Fruit fly (Drosophila melanogaster) whole organism, prepupa: Measurements from ENCODE around the gene CG17646.

Experiments used
- CG31627 ChIP-seq: fragments of 200-800 bp; sonication (Bioruptor generic); optimal IDR thresholded peaks from 3 replicates; lab custom pipeline; 2016; ENCODE audit warnings: missing biosample characterization, missing genetic modification characterization
- CG34406 ChIP-seq: fragments of 200-800 bp; sonication (Bioruptor generic); optimal IDR thresholded peaks from 3 replicates; lab custom pipeline; 2016; ENCODE audit warnings: missing biosample characterization, missing genetic modification characterization
- CG3919 ChIP-seq: fragments of 200-800 bp; sonication (Bioruptor generic); optimal IDR thresholded peaks from 3 replicates; lab custom pipeline; 2016; ENCODE audit warnings: missing biosample characterization, missing genetic modification characterization
- CG4318 ChIP-seq: fragments of 200-800 bp; sonication (Bioruptor generic); optimal IDR thresholded peaks from 3 replicates; lab custom pipeline; 2017; ENCODE audit warnings: missing biosample characterization, mild to moderate bottlenecking, missing genetic modification characterization
- CG7368 ChIP-seq: fragments of 200-800 bp; sonication (Bioruptor generic); optimal IDR thresholded peaks from 3 replicates; lab custom pipeline; 2016; ENCODE audit warnings: missing biosample characterization, missing genetic modification characterization
- CG9139 ChIP-seq: fragments of 200-800 bp; sonication (Bioruptor generic); optimal IDR thresholded peaks from 3 replicates; lab custom pipeline; 2017; ENCODE audit warnings: missing biosample characterization, mild to moderate bottlenecking, missing genetic modification characterization
- Eip75B ChIP-seq: fragments of 200-800 bp; sonication (Bioruptor generic); optimal IDR thresholded peaks from 3 replicates; lab custom pipeline; 2016; ENCODE audit warnings: missing biosample characterization, missing genetic modification characterization
- Ets96B ChIP-seq: fragments of 200-800 bp; optimal IDR thresholded peaks from 2 replicates; lab custom pipeline; 2019; ENCODE audit warnings: missing biosample characterization, mild to moderate bottlenecking, missing genetic modification characterization, moderate library complexity
- Hr39 ChIP-seq: fragments of 200-800 bp; sonication (Bioruptor generic); optimal IDR thresholded peaks from 2 replicates; lab custom pipeline; 2016; ENCODE audit warnings: missing biosample characterization, missing genetic modification characterization
- Met ChIP-seq: fragments of 200-800 bp; sonication (Bioruptor generic); optimal IDR thresholded peaks from 3 replicates; lab custom pipeline; 2016; ENCODE audit warnings: missing biosample characterization, missing genetic modification characterization
- Sox15 ChIP-seq: fragments of 200-800 bp; sonication (Bioruptor generic); optimal IDR thresholded peaks from 3 replicates; lab custom pipeline; 2016; ENCODE audit warnings: missing biosample characterization, missing genetic modification characterization
- eg ChIP-seq: fragments of 200-800 bp; sonication (Bioruptor generic); IDR thresholded peaks from 3 replicates; pipeline ENCODE4 v1.3.6; 2022; ENCODE audit warnings: missing biosample characterization, missing genetic modification characterization
- fd59A ChIP-seq: fragments of 200-800 bp; sonication (Bioruptor generic); optimal IDR thresholded peaks from 2 replicates; lab custom pipeline; 2017; ENCODE audit warnings: missing biosample characterization, mild to moderate bottlenecking, missing genetic modification characterization, missing genetic modification reagents
- net ChIP-seq: fragments of 200-800 bp; sonication (Bioruptor generic); optimal IDR thresholded peaks from 3 replicates; lab custom pipeline; 2016; ENCODE audit warnings: missing biosample characterization, missing genetic modification characterization
- svp ChIP-seq: fragments of 200-800 bp; sonication (Bioruptor generic); peaks from one replicate; lab custom pipeline; 2016; ENCODE audit warnings: missing biosample characterization, missing genetic modification characterization
- topi ChIP-seq: fragments of 200-800 bp; sonication (Bioruptor generic); optimal IDR thresholded peaks from 3 replicates; lab custom pipeline; 2016; ENCODE audit warnings: missing biosample characterization, missing genetic modification characterization
- vri ChIP-seq: fragments of 200-800 bp; sonication (Bioruptor generic); optimal IDR thresholded peaks from 3 replicates; lab custom pipeline; 2016; ENCODE audit warnings: missing biosample characterization, mild to moderate bottlenecking, missing genetic modification characterization

Gene CG17646

dm6 chr2L:1791723-1792122 is 59.4 kb downstream of the CG17646 start, which contains the start of gene Gr22c:
Gr22c (minus strand) TSS chr2L:1791823.
- TF ChIP-seq CG3919 (GFP tag; lab: Kevin White, UChicago) = no peak
- TF ChIP-seq svp (GFP tag; lab: Kevin White, UChicago) = peak; percentile 13
- TF ChIP-seq CG7368 (GFP tag; lab: Kevin White, UChicago) = no peak
- TF ChIP-seq Eip75B (GFP tag; lab: Kevin White, UChicago) = no peak
- TF ChIP-seq Hr39 (GFP tag; lab: Kevin White, UChicago) = no peak

dm6 chr2L:1793168-1793567 is 60.8 kb downstream of the CG17646 start, which contains the start of gene Gr22b:
Gr22b (minus strand) TSS chr2L:1793268.
- no peak for TF ChIP-seq eg (GFP tag; lab: Robert Waterston, UW)
- no peak for TF ChIP-seq Ets96B
- no peak for TF ChIP-seq CG9139
- TF ChIP-seq vri (GFP tag; lab: Kevin White, UChicago) = no peak
- no peak for TF ChIP-seq net
- no peak for TF ChIP-seq Met (GFP tag; lab: Kevin White, UChicago)
- TF ChIP-seq fd59A (GFP tag; lab: Kevin White, UChicago) = no peak
- no peak for TF ChIP-seq CG31627 (GFP tag; lab: Kevin White, UChicago)
- no peak for TF ChIP-seq Sox15
- no peak for TF ChIP-seq topi (GFP tag; lab: Kevin White, UChicago)

dm6 chr2L:1794817-1795216 is 62.5 kb downstream of the CG17646 start, which contains the start of gene Gr22a:
Gr22a (minus strand) TSS chr2L:1794917.
- TF ChIP-seq CG4318 (GFP tag; lab: Kevin White, UChicago) (no peak), net (no peak), CG34406 (GFP tag; lab: Kevin White, UChicago) (no peak)
